Fruit fly (Drosophila melanogaster): ENCODE measurements around the gene aay.

aay gene

DNA sequence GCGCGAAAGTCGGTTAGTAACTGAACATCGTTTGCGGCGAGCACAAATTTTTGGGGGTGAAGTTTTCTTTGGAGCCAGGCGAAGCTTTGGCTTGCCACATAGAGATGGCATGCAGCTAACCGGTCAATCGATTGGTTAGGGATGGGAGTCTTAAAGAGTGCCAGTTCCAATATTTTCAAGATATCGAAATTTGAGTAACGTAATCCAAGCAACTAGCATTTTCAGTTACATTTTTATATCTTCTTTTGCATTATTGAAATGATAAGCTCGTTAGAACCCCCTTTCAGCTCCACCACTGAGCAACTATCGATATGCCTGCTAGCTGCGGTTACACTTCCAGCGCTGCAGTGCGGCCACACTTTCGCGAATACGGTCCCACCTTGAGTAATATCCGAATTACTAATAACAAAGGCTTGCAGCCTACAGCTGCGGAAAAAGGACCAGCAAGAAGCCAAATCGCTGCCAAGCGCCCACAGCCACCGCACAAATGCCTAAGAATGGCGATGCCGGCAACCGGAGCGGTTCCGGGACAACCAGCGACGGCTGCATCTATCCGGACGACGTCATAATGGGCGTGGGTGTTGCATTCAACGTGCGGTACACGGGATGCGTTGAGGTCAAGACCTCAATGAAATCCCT lies 3.7 kb downstream of the aay start, which contains the start of the genes Atat and Shc (continued):
- TF ChIP-seq mam (GFP tag; optimal IDR thresholded peaks at IDR 0.05): peak; percentile 100
- TF ChIP-seq CG14050 (GFP tag; IDR thresholded peaks at IDR 0.05): peak; percentile 99
- TF ChIP-seq Jarid2 (GFP tag; optimal IDR thresholded peaks at IDR 0.05): peak; percentile 91
- no peak for TF ChIP-seq Kr (GFP tag; optimal IDR thresholded peaks at IDR 0.05)
- TF ChIP-seq ato (GFP tag; IDR thresholded peaks at IDR 0.05; ENCODE audit: partially characterized antibody): peak; percentile 59; the same call in 1 of the 2 replicates
- TF ChIP-seq CG4707 (GFP tag; optimal IDR thresholded peaks at IDR 0.05): peak; percentile 81
- TF ChIP-seq Meics (GFP tag; optimal IDR thresholded peaks at IDR 0.05): peak; percentile 99
- peak; percentile 97 for TF ChIP-seq gcm2 (GFP tag; optimal IDR thresholded peaks at IDR 0.05)
- TF ChIP-seq CG9609 (GFP tag; optimal IDR thresholded peaks at IDR 0.05): peak; percentile 100
- TF ChIP-seq C15 (GFP tag; IDR thresholded peaks at IDR 0.05): peak; percentile 99
- peak; percentile 98 for TF ChIP-seq gce (GFP tag; IDR thresholded peaks at IDR 0.05)
- peak; percentile 86 for TF ChIP-seq E2f2 (GFP tag; IDR thresholded peaks at IDR 0.05)
- TF ChIP-seq klu (GFP tag; IDR thresholded peaks at IDR 0.05): peak; percentile 100
- TF ChIP-seq TFAM (GFP tag; optimal IDR thresholded peaks at IDR 0.05): peak; percentile 89
- peak; percentile 99 for TF ChIP-seq CG3726 (GFP tag; IDR thresholded peaks at IDR 0.05)
- TF ChIP-seq insv (GFP tag; optimal IDR thresholded peaks at IDR 0.05): peak; percentile 16 to 80
- TF ChIP-seq luna (GFP tag; optimal IDR thresholded peaks at IDR 0.05): peak; percentile 99
- TF ChIP-seq CG10565 (GFP tag; optimal IDR thresholded peaks at IDR 0.05): peak; percentile 97
- peak; percentile 96 for TF ChIP-seq CG7271 (tag; optimal IDR thresholded peaks at IDR 0.05)
- TF ChIP-seq oc (tag; optimal IDR thresholded peaks at IDR 0.05): peak; percentile 97
- TF ChIP-seq danr (GFP tag; IDR thresholded peaks at IDR 0.05): peak; percentile 99
- TF ChIP-seq slbo (GFP tag; IDR thresholded peaks at IDR 0.05): peak; percentile 100
- peak; percentile 72 to 98 for TF ChIP-seq bsh (GFP tag; optimal IDR thresholded peaks at IDR 0.05)
- TF ChIP-seq repo (GFP tag; optimal IDR thresholded peaks at IDR 0.05): peak; percentile 99
- peak; percentile 100 for TF ChIP-seq esg (GFP tag; conservative IDR thresholded peaks at IDR 0.05)
- peak; percentile 99 for TF ChIP-seq dan (GFP tag; IDR thresholded peaks at IDR 0.05)
- TF ChIP-seq ap (GFP tag; IDR thresholded peaks at IDR 0.05): peak; percentile 99
- no peak for TF ChIP-seq prd (optimal IDR thresholded peaks at IDR 0.05)
- TF ChIP-seq prd (GFP tag; IDR thresholded peaks at IDR 0.05): peak; percentile 100
- TF ChIP-seq CG6813 (GFP tag; optimal IDR thresholded peaks at IDR 0.05): peak; percentile 96
- peak; percentile 98 for TF ChIP-seq CG32767 (GFP tag; IDR thresholded peaks at IDR 0.05)
- TF ChIP-seq otp (GFP tag; IDR thresholded peaks at IDR 0.05): peak; percentile 99
- TF ChIP-seq CG17568 (GFP tag; optimal IDR thresholded peaks at IDR 0.05): peak; percentile 95
- peak; percentile 89 for TF ChIP-seq gfzf (GFP tag; optimal IDR thresholded peaks at IDR 0.05)
- peak; percentile 100 for TF ChIP-seq CG6272 (GFP tag; IDR thresholded peaks at IDR 0.05)
- peak; percentile 95 for TF ChIP-seq CG17186 (GFP tag; optimal IDR thresholded peaks at IDR 0.05)
- TF ChIP-seq Vsx1 (GFP tag; optimal IDR thresholded peaks at IDR 0.05): peak; percentile 92
- peak; percentile 99 for TF ChIP-seq Fer3 (tag; optimal IDR thresholded peaks at IDR 0.05)
- peak; percentile 95 for TF ChIP-seq BtbVII (GFP tag; optimal IDR thresholded peaks at IDR 0.05)
- TF ChIP-seq CG4424 (GFP tag; optimal IDR thresholded peaks at IDR 0.05): peak; percentile 99
- peak; percentile 99 for TF ChIP-seq CG11398 (GFP tag; optimal IDR thresholded peaks at IDR 0.05)
- TF ChIP-seq jumu (GFP tag; optimal IDR thresholded peaks at IDR 0.05): peak; percentile 100
- peak; percentile 85 for TF ChIP-seq crol (GFP tag; IDR thresholded peaks at IDR 0.05)
- peak; percentile 100 for TF ChIP-seq chn (GFP tag; optimal IDR thresholded peaks at IDR 0.05)
- peak; percentile 99 for TF ChIP-seq CG34376 (GFP tag; optimal IDR thresholded peaks at IDR 0.05)
- peak; percentile 99 for TF ChIP-seq H2.0 (GFP tag; IDR thresholded peaks at IDR 0.05)
- peak; percentile 99 for TF ChIP-seq NC2β (GFP tag; optimal IDR thresholded peaks at IDR 0.05)
- peak; percentile 89 for TF ChIP-seq fd64A (GFP tag; optimal IDR thresholded peaks at IDR 0.05)
- peak; percentile 99 for TF ChIP-seq vvl (GFP tag; IDR thresholded peaks at IDR 0.05)
- TF ChIP-seq CG17612 (GFP tag; IDR thresholded peaks at IDR 0.05): peak; percentile 99

Data from whole organism, embryonic.